Fruit fly (Drosophila melanogaster) whole organism, wandering third instar larva: ENCODE data around the gene SelG.

Experiments
- Abd-B ChIP-seq: fragments of >200 bp; optimal IDR thresholded peaks from 2 replicates; lab custom pipeline; 2017; ENCODE audit warnings: missing biosample characterization, missing genetic modification characterization
- CG9705 ChIP-seq: fragments of 200-800 bp; sonication (Bioruptor generic); optimal IDR thresholded peaks from 2 replicates; lab custom pipeline; 2018; ENCODE audit warnings: missing biosample characterization, mild to moderate bottlenecking, missing genetic modification characterization
- CrebA ChIP-seq: fragments of 200-800 bp; sonication (Bioruptor generic); optimal IDR thresholded peaks from 2 replicates; lab custom pipeline; 2016; ENCODE audit warnings: missing biosample characterization, mild to moderate bottlenecking, missing genetic modification characterization, borderline replicate concordance
- Dif ChIP-seq: fragments of 200-275, 200-300 bp; sonication (Bioruptor generic); optimal IDR thresholded peaks from 2 replicates; lab custom pipeline; 2018; ENCODE audit warnings: missing biosample characterization, missing genetic modification characterization; ENCODE audit not compliant: partially characterized antibody
- HLH106 ChIP-seq: fragments of 200-800 bp; optimal IDR thresholded peaks from 3 replicates; lab custom pipeline; 2019; ENCODE audit warnings: missing biosample characterization, mild to moderate bottlenecking, missing genetic modification characterization, moderate library complexity
- Hnf4 ChIP-seq: fragments of 200-800 bp; sonication (Bioruptor generic); optimal IDR thresholded peaks from 2 replicates; lab custom pipeline; 2016; ENCODE audit warnings: missing biosample characterization, mild to moderate bottlenecking, missing genetic modification characterization
- Hr78 ChIP-seq: fragments of >200 bp; optimal IDR thresholded peaks from 2 replicates; lab custom pipeline; 2017; ENCODE audit warnings: missing biosample characterization, missing genetic modification characterization
- Hr83 ChIP-seq: fragments of 200-300 bp; sonication (Bioruptor generic); optimal IDR thresholded peaks from 2 replicates; lab custom pipeline; 2016; ENCODE audit warnings: missing biosample characterization, mild to moderate bottlenecking, missing genetic modification characterization, moderate library complexity; ENCODE audit not compliant: poor library complexity, severe bottlenecking
- Jra ChIP-seq: sonication (Bioruptor generic); optimal IDR thresholded peaks from 2 replicates; lab custom pipeline; 2016; ENCODE audit warnings: missing biosample characterization, missing genetic modification characterization
- Mio ChIP-seq: sonication (Bioruptor generic); optimal IDR thresholded peaks from 2 replicates; lab custom pipeline; 2016; ENCODE audit warnings: missing biosample characterization, missing genetic modification characterization
- Myc ChIP-seq: fragments of >200 bp; optimal IDR thresholded peaks from 2 replicates; lab custom pipeline; 2017
- N ChIP-seq: fragments of >200 bp; optimal IDR thresholded peaks from 2 replicates; lab custom pipeline; 2018; ENCODE audit warnings: missing biosample characterization, missing external identifiers, missing genetic modification characterization
- OdsH ChIP-seq: fragments of 200-800 bp; sonication (Bioruptor generic); optimal IDR thresholded peaks from 2 replicates; lab custom pipeline; 2016; ENCODE audit warnings: missing biosample characterization, mild to moderate bottlenecking, missing genetic modification characterization
- Rel ChIP-seq, 2 experiments: fragments of 200-800 bp; sonication (Bioruptor generic) in 1 of 2; optimal IDR thresholded peaks; 2 replicates in 1 of 2; 3 replicates in 1 of 2; lab custom pipeline; 2016 to 2019; ENCODE audit warnings: mild to moderate bottlenecking in 2 of 2, missing biosample characterization in 2 of 2, missing genetic modification characterization in 2 of 2, moderate library complexity in 1 of 2
- Sp1 ChIP-seq: fragments of 200-800 bp; sonication (Bioruptor generic); optimal IDR thresholded peaks from 3 replicates; lab custom pipeline; 2019; ENCODE audit warnings: missing biosample characterization, mild to moderate bottlenecking, missing genetic modification characterization, moderate library complexity
- Vsx2 ChIP-seq: fragments of 200-300, 225-300 bp; sonication (Bioruptor generic); optimal IDR thresholded peaks from 2 replicates; lab custom pipeline; 2018; ENCODE audit warnings: missing biosample characterization, missing genetic modification characterization; ENCODE audit not compliant: partially characterized antibody
- br ChIP-seq: fragments of 200-800 bp; sonication (Bioruptor generic); optimal IDR thresholded peaks from 2 replicates; lab custom pipeline; 2016; ENCODE audit warnings: missing biosample characterization, missing genetic modification characterization
- brk ChIP-seq: fragments of 200-800 bp; sonication (Bioruptor generic); optimal IDR thresholded peaks from 2 replicates; lab custom pipeline; 2016; ENCODE audit warnings: missing biosample characterization, mild to moderate bottlenecking, missing genetic modification characterization
- dl ChIP-seq, 2 experiments: fragments of 175-275, 200-275 bp in 1 of 2; fragments of 200-275 bp in 1 of 2; sonication (Bioruptor generic); optimal IDR thresholded peaks; lab custom pipeline; 2018; ENCODE audit warnings: mild to moderate bottlenecking in 2 of 2, missing biosample characterization in 2 of 2, missing genetic modification characterization in 2 of 2, moderate library complexity in 2 of 2; ENCODE audit not compliant: partially characterized antibody in 2 of 2, insufficient read depth in 1 of 2
- dmrt93B ChIP-seq: fragments of 200-800 bp; sonication (Bioruptor generic); optimal IDR thresholded peaks from 2 replicates; lab custom pipeline; 2018; ENCODE audit warnings: missing biosample characterization, mild to moderate bottlenecking, missing genetic modification characterization
- ey ChIP-seq: fragments of 200-800 bp; sonication (Bioruptor generic); optimal IDR thresholded peaks from 2 replicates; lab custom pipeline; 2016; ENCODE audit warnings: missing biosample characterization, missing genetic modification characterization
- foxo ChIP-seq, 2 experiments: fragments of 200-800 bp; sonication (Bioruptor generic); optimal IDR thresholded peaks; 2 replicates in 1 of 2; 3 replicates in 1 of 2; lab custom pipeline; 2016 to 2017; ENCODE audit warnings: missing biosample characterization in 2 of 2, missing genetic modification characterization in 2 of 2
- fru ChIP-seq: fragments of 200-800 bp; sonication (Bioruptor generic); optimal IDR thresholded peaks from 3 replicates; lab custom pipeline; 2016; ENCODE audit warnings: missing biosample characterization, mild to moderate bottlenecking, missing genetic modification characterization
- h ChIP-seq: fragments of 200-800 bp; sonication (Bioruptor generic); optimal IDR thresholded peaks from 3 replicates; lab custom pipeline; 2016; ENCODE audit warnings: missing biosample characterization, mild to moderate bottlenecking, missing genetic modification characterization
- lola ChIP-seq: fragments of >200 bp; optimal IDR thresholded peaks from 2 replicates; lab custom pipeline; 2017; ENCODE audit warnings: missing biosample characterization, missing genetic modification characterization
- pan ChIP-seq: fragments of >200 bp; optimal IDR thresholded peaks from 2 replicates; lab custom pipeline; 2017
- psq ChIP-seq: fragments of 200-800 bp; sonication (Bioruptor generic); optimal IDR thresholded peaks from 3 replicates; lab custom pipeline; 2017; ENCODE audit warnings: missing biosample characterization, mild to moderate bottlenecking, missing genetic modification characterization, moderate library complexity
- rgr ChIP-seq: fragments of 200-800 bp; sonication (Bioruptor generic); optimal IDR thresholded peaks from 3 replicates; lab custom pipeline; 2016; ENCODE audit warnings: missing biosample characterization, mild to moderate bottlenecking, missing genetic modification characterization
- sage ChIP-seq: fragments of 200-800 bp; sonication (Bioruptor generic); optimal IDR thresholded peaks from 2 replicates; lab custom pipeline; 2016; ENCODE audit warnings: missing biosample characterization, mild to moderate bottlenecking, missing genetic modification characterization
- sv ChIP-seq: fragments of 200-800 bp; sonication (Bioruptor generic); optimal IDR thresholded peaks from 3 replicates; lab custom pipeline; 2016; ENCODE audit warnings: missing biosample characterization, missing genetic modification characterization
- usp ChIP-seq: fragments of >200 bp; optimal IDR thresholded peaks from 2 replicates; lab custom pipeline; 2017; ENCODE audit warnings: missing biosample characterization, missing genetic modification characterization
- woc ChIP-seq: sonication (Bioruptor generic); optimal IDR thresholded peaks from 2 replicates; lab custom pipeline; 2016; ENCODE audit warnings: missing biosample characterization, mild to moderate bottlenecking, missing genetic modification characterization

Gene SelG

DNA sequence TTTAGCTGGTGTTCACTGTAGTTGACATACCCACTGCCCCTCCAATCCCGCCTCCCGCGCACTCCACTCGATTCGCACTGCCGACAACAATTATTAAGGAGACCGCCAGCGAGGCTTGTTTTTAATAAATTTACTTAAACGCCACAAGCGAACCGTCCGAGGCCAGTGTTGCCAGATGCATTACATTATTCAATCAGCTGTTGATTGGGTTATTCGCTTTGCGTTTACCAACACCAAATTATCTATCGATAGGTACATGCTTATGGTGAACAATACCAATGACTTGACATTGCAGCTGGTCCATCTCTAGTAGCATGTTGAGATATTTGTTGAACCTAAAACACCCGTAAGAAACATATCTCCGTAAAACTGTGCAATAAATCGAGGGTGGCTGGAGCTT lies at the start of gene SelG, which contains the start of gene CG10353:
Gene SelG, plus strand, starts transcription at position 309 of the 400 bp plus-strand sequence.
Gene CG10353, minus strand, starts transcription at position 187 of the 400 bp plus-strand sequence.
- TF ChIP-seq Sp1 (GFP tag; lab: Kevin White, UChicago) (peak; percentile 44), ey (GFP tag; lab: Kevin White, UChicago) (peak; percentile 38), rgr (GFP tag; lab: Kevin White, UChicago) (peak; percentile 59), Myc (peak; percentile 53), sv (GFP tag; lab: Kevin White, UChicago) (peak; percentile 11), h (peak; percentile 62), foxo (GFP tag; optimal IDR thresholded peaks at IDR 0.05; lab: Kevin White, UChicago) (peak in 1 of 2 experiments; percentile 56), usp (GFP tag; lab: Kevin White, UChicago) (no peak), CrebA (GFP tag; lab: Kevin White, UChicago) (no peak), Jra (peak; percentile 72), fru (GFP tag; lab: Kevin White, UChicago) (peak; percentile 57), Vsx2 (no peak), Hnf4 (GFP tag; lab: Kevin White, UChicago) (peak; percentile 86), woc (GFP tag; lab: Kevin White, UChicago) (peak; percentile 31), Hr78 (GFP tag; lab: Kevin White, UChicago) (no peak), CG9705 (GFP tag; lab: Kevin White, UChicago) (no peak), N (GFP tag; lab: Kevin White, UChicago) (no peak), pan (lab: Kevin White, UChicago) (no peak), Hr83 (GFP tag; lab: Kevin White, UChicago) (peak; percentile 84), OdsH (GFP tag; lab: Kevin White, UChicago) (peak; percentile 21), br (GFP tag; lab: Kevin White, UChicago) (peak; percentile 50), HLH106 (tag; lab: Kevin White, UChicago) (peak; percentile 4), Rel (GFP tag; optimal IDR thresholded peaks at IDR 0.05; lab: Kevin White, UChicago) (no peak), Rel (tag; optimal IDR thresholded peaks at IDR 0.05; lab: Kevin White, UChicago) (peak; percentile 42)

dm6 chrX:11837926-11838325 lies 49.2 kb upstream of the SelG start, which contains the start of gene CG15741:
Gene CG15741, minus strand, starts transcription at chrX:11838026.
- TF ChIP-seq Abd-B (GFP tag; lab: Kevin White, UChicago) (no peak), Mio (GFP tag; lab: Kevin White, UChicago) (no peak), lola (GFP tag; lab: Kevin White, UChicago) (no peak), dl (GFP tag; optimal IDR thresholded peaks at IDR 0.05; lab: Kevin White, UChicago; ENCODE audit: insufficient read depth in 1 of 2, partially characterized antibody in 2 of 2) (no peak), Vsx2 (no peak), Hr83 (GFP tag; lab: Kevin White, UChicago) (no peak), sage (GFP tag; lab: Kevin White, UChicago) (no peak), brk (GFP tag; lab: Kevin White, UChicago) (no peak), rgr (GFP tag; lab: Kevin White, UChicago) (no peak), OdsH (GFP tag; lab: Kevin White, UChicago) (no peak), dmrt93B (GFP tag; lab: Kevin White, UChicago) (no peak), foxo (GFP tag; optimal IDR thresholded peaks at IDR 0.05; lab: Kevin White, UChicago) (no peak), woc (GFP tag; lab: Kevin White, UChicago) (no peak), Myc (no peak), psq (no peak), Dif (GFP tag; lab: Kevin White, UChicago) (no peak)

DNA sequence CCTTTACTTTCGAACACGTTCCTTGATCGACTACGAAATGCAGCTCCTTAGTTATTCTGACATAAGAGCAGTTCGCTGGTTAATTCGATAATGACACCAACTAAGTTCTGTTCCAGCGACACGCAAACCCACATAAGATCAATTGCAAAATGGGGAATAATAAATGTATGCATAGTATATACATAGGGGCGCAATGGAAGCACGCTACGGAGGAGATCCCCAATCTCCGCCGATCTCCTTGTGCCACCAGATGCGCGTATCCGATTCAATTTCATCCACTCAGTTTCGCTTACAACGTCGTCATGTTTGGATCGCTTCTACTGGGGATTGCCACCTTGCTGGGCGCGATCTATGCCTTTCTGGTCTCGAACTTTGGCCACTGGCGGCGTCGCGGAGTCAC lies 47.8 kb upstream of the SelG start, which contains the start of gene Cyp28c1:
Gene Cyp28c1, plus strand, starts transcription at position 301 of the 400 bp plus-strand sequence.
- no peak for TF ChIP-seq sv (GFP tag; lab: Kevin White, UChicago)
- TF ChIP-seq, all 38 proteins: peak for 0

- TF ChIP-seq br (GFP tag; lab: Kevin White, UChicago) (no peak), fru (GFP tag; lab: Kevin White, UChicago) (no peak), pan (lab: Kevin White, UChicago) (no peak)
Observed at dm6 chrX:11841702-11842378, 45.2 kb upstream of the SelG start.
